Fruit fly (Drosophila melanogaster): ENCODE measurements around the gene CG15022.

DNA sequence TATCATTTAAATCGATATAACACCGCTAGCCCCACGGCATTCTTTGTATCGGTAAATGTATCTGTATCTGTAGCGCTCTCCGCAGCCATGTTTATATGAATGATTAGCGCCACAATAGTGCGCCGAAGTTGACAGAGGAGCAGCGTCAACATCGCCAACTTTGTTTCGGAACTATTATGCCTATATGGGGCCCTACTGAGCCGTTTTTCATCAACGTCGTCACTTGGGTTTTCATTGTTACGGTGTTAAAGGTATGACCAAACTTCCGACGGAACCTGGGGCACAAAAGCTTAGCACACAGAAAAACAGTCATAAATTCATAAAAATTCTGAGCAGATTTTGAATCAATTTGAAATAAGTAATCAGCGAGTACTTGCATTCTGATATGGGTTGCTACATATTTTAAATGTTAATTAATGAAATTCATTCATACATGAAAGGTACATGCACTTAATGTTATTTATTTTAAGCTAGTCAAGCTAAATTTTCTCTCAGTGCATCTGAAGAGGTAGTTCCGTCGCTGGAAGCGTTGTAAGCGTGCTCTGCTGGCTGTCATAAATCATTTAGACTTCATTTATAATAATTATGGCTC, 1.4 kb upstream of the CG15022 start, which contains the start of gene CG15023:
- no peak for TF ChIP-seq CG11723 (GFP tag; optimal IDR thresholded peaks at IDR 0.05)
- no peak for TF ChIP-seq zfh1 (GFP tag; IDR thresholded peaks at IDR 0.05)
- peak; percentile 45 for TF ChIP-seq CG13424 (tag; optimal IDR thresholded peaks at IDR 0.05)
- no peak for TF ChIP-seq Awh (GFP tag; IDR thresholded peaks at IDR 0.05)
- no peak; the same call in 1 of the 2 replicates for TF ChIP-seq Adf1 (GFP tag; IDR thresholded peaks at IDR 0.05)
- TF ChIP-seq Ada2b (GFP tag; IDR thresholded peaks at IDR 0.05) = no peak
- TF ChIP-seq Nf-YA (GFP tag; IDR thresholded peaks at IDR 0.05) = no peak
- no peak for TF ChIP-seq HmgZ (tag; optimal IDR thresholded peaks at IDR 0.05)
- TF ChIP-seq CoRest (tag; optimal IDR thresholded peaks at IDR 0.05) = peak; percentile 35
